Worm (Caenorhabditis elegans) whole organism, young adult: ENCODE results near the gene mdt-28.

Source experiments
- pha-4 ChIP-seq: fragments of 150-350 bp; sonication (generic microtip); optimal IDR thresholded peaks from 2 replicates; lab custom pipeline; 2014; ENCODE audit warnings: missing biosample characterization, missing genetic modification reagents, missing genetic modification characterization
- repo-1 ChIP-seq: sonication (generic microtip); optimal IDR thresholded peaks from 2 replicates; lab custom pipeline; 2017; ENCODE audit warnings: mild to moderate bottlenecking, missing genetic modification characterization, missing compliant biosample characterization

DNA sequence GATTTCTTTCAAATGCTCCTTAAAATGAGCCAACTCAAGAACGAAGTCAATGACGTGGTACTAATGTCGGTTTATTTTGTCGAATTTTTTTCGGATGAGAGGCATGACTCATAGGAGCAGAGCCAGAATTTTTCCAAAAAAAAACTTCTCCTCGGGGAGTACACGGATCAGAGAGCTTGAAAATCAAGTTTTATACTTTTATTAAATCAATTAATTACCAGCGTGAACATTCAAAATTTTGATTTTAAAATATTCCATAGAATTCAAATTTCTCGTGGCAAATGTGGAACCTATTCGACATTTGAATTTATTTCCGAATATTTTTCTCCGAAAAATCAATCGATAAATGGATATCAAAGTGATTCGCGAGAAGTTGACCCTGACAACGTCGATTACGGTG lies 38.9 kb downstream of the mdt-28 start, which contains the start of gene F21A3.4:
- TF ChIP-seq pha-4 (tag; lab: Kevin White, UChicago): no peak
- no peak for TF ChIP-seq repo-1 (tag; lab: Kevin White, UChicago)
